Fruit fly (Drosophila melanogaster) whole organism, embryonic: Measurements from ENCODE around the gene Nf-YA.

ENCODE experiments used
- ATbp ChIP-seq: fragments of 200-800 bp; sonication (Bioruptor generic); optimal IDR thresholded peaks from 2 replicates; lab custom pipeline; 2017; ENCODE audit warnings: missing biosample characterization, mild to moderate bottlenecking, missing genetic modification characterization, missing genetic modification reagents
- B-H2 ChIP-seq: fragments of 200-800 bp; sonication (Bioruptor generic); optimal IDR thresholded peaks from 2 replicates; lab custom pipeline; 2018; ENCODE audit warnings: missing biosample characterization, mild to moderate bottlenecking, missing genetic modification characterization
- Bdp1 ChIP-seq: fragments of 200-800 bp; sonication (Bioruptor generic); optimal IDR thresholded peaks from 3 replicates; lab custom pipeline; 2016; ENCODE audit warnings: missing biosample characterization, missing genetic modification characterization
- Blimp-1 ChIP-seq: fragments of 200-800 bp; sonication (Bioruptor generic); optimal IDR thresholded peaks from 3 replicates; lab custom pipeline; 2018; ENCODE audit warnings: missing biosample characterization, missing genetic modification characterization, mild to moderate bottlenecking, moderate library complexity, missing genetic modification reagents
- CG10565 ChIP-seq: fragments of 200-800 bp; sonication (Bioruptor generic); optimal IDR thresholded peaks from 3 replicates; lab custom pipeline; 2016; ENCODE audit warnings: missing biosample characterization, mild to moderate bottlenecking, missing genetic modification characterization
- CG10654 ChIP-seq: fragments of 200-800 bp; sonication (Bioruptor generic); optimal IDR thresholded peaks from 2 replicates; lab custom pipeline; 2016; ENCODE audit warnings: missing biosample characterization, missing genetic modification characterization
- CG11398 ChIP-seq: fragments of 200-800 bp; sonication (Bioruptor generic); optimal IDR thresholded peaks from 2 replicates; lab custom pipeline; 2016; ENCODE audit warnings: missing biosample characterization, missing genetic modification characterization
- CG12769 ChIP-seq: fragments of 200-800 bp; sonication (Bioruptor generic); optimal IDR thresholded peaks from 2 replicates; lab custom pipeline; 2019; ENCODE audit warnings: missing biosample characterization, mild to moderate bottlenecking, missing genetic modification characterization, moderate library complexity
- CG13624 ChIP-seq: fragments of 200-800 bp; sonication (Bioruptor generic); optimal IDR thresholded peaks from 2 replicates; lab custom pipeline; 2016; ENCODE audit warnings: missing biosample characterization, missing genetic modification characterization
- CG13775 ChIP-seq: fragments of 200-800 bp; sonication (Bioruptor generic); optimal IDR thresholded peaks from 3 replicates; lab custom pipeline; 2017; ENCODE audit warnings: missing biosample characterization, mild to moderate bottlenecking, missing genetic modification characterization
- CG14860 ChIP-seq: fragments of 200-800 bp; sonication (Bioruptor generic); IDR thresholded peaks from 3 replicates; pipeline ENCODE4 v1.3.6; 2022; ENCODE audit warnings: missing biosample characterization, missing genetic modification characterization; ENCODE audit not compliant: partially characterized antibody
- CG1529 ChIP-seq: fragments of 200-800 bp; sonication (Bioruptor generic); optimal IDR thresholded peaks from 3 replicates; lab custom pipeline; 2018; ENCODE audit warnings: missing biosample characterization, missing genetic modification characterization
- CG15479 ChIP-seq: fragments of 200-800 bp; sonication (Bioruptor generic); optimal IDR thresholded peaks from 3 replicates; lab custom pipeline; 2019; ENCODE audit warnings: missing biosample characterization, mild to moderate bottlenecking, missing genetic modification characterization, moderate library complexity
- CG3726 ChIP-seq: fragments of 200-800 bp; sonication (Bioruptor generic); IDR thresholded peaks from 3 replicates; pipeline ENCODE4, ENCODE4 v1.3.6; 2022; ENCODE audit warnings: missing biosample characterization, missing genetic modification characterization
- CG4360 ChIP-seq: fragments of 200-800 bp; sonication (Bioruptor generic); IDR thresholded peaks from 2 replicates; pipeline ENCODE4 v1.3.6; 2022; ENCODE audit warnings: missing biosample characterization, missing genetic modification characterization
- CG6654 ChIP-seq: fragments of 200-800 bp; sonication (Bioruptor generic); optimal IDR thresholded peaks from 2 replicates; lab custom pipeline; 2017; ENCODE audit warnings: missing biosample characterization, mild to moderate bottlenecking, missing genetic modification characterization
- CG8290 ChIP-seq, 3 experiments: fragments of 200-800 bp; sonication (Bioruptor generic); optimal IDR thresholded peaks; 2 replicates each; lab custom pipeline; 2016 to 2019; ENCODE audit warnings: missing biosample characterization in 3 of 3, missing genetic modification characterization in 3 of 3, mild to moderate bottlenecking in 2 of 3, moderate library complexity in 1 of 3
- CG9817 ChIP-seq: fragments of 200-800 bp; sonication (Bioruptor generic); optimal IDR thresholded peaks from 2 replicates; lab custom pipeline; 2018; ENCODE audit warnings: missing biosample characterization, mild to moderate bottlenecking, missing genetic modification characterization, moderate library complexity
- CHES-1-like ChIP-seq: fragments of 200-800 bp; sonication (Bioruptor generic); optimal IDR thresholded peaks from 2 replicates; lab custom pipeline; 2016; ENCODE audit warnings: missing biosample characterization, missing genetic modification characterization
- Dbx ChIP-seq: fragments of 200-800 bp; sonication (Bioruptor generic); IDR thresholded peaks from 3 replicates; pipeline ENCODE4 v1.3.6; 2022; ENCODE audit warnings: missing biosample characterization, missing genetic modification characterization
- E2f2 ChIP-seq: fragments of 200-800 bp; sonication (Bioruptor generic); IDR thresholded peaks from 2 replicates; pipeline ENCODE4 v1.3.6; 2022; ENCODE audit warnings: missing biosample characterization, missing genetic modification characterization
- ERR ChIP-seq: fragments of 200-800 bp; sonication (Bioruptor generic); optimal IDR thresholded peaks from 2 replicates; lab custom pipeline; 2016; ENCODE audit warnings: missing biosample characterization, missing genetic modification characterization
- Elba2 ChIP-seq: fragments of 200-800 bp; sonication (Bioruptor generic); optimal IDR thresholded peaks from 3 replicates; lab custom pipeline; 2016; ENCODE audit warnings: missing biosample characterization, missing genetic modification characterization
- Ets97D ChIP-seq: fragments of 200-800 bp; sonication (Bioruptor generic); optimal IDR thresholded peaks from 3 replicates; lab custom pipeline; 2016; ENCODE audit warnings: missing biosample characterization, missing genetic modification characterization
- HmgZ ChIP-seq: fragments of 200-800 bp; sonication (Bioruptor generic); optimal IDR thresholded peaks from 2 replicates; lab custom pipeline; 2018; ENCODE audit warnings: missing biosample characterization, mild to moderate bottlenecking, missing genetic modification characterization
- Hr51 ChIP-seq, 2 experiments: fragments of 200-800 bp; sonication (Bioruptor generic); optimal IDR thresholded peaks; 2 replicates in 1 of 2; 3 replicates in 1 of 2; lab custom pipeline; 2016 to 2018; ENCODE audit warnings: missing biosample characterization in 2 of 2, missing genetic modification characterization in 2 of 2, mild to moderate bottlenecking in 1 of 2, moderate library complexity in 1 of 2
- Mes4 ChIP-seq: fragments of 200-800 bp; sonication (Bioruptor generic); optimal IDR thresholded peaks from 2 replicates; lab custom pipeline; 2016; ENCODE audit warnings: missing biosample characterization, missing genetic modification characterization
- NK7.1 ChIP-seq: fragments of 200-800 bp; sonication (Bioruptor generic); optimal IDR thresholded peaks from 3 replicates; lab custom pipeline; 2016; ENCODE audit warnings: missing biosample characterization, missing genetic modification characterization
- Pdp1 ChIP-seq, 2 experiments: fragments of 200-800 bp; sonication (Bioruptor generic); optimal IDR thresholded peaks; 3 replicates each; lab custom pipeline; 2016; ENCODE audit warnings: missing biosample characterization in 2 of 2, missing genetic modification characterization in 2 of 2, mild to moderate bottlenecking in 1 of 2, moderate library complexity in 1 of 2
- Ssrp ChIP-seq: fragments of 200-800 bp; sonication (Bioruptor generic); optimal IDR thresholded peaks from 2 replicates; lab custom pipeline; 2018; ENCODE audit warnings: missing biosample characterization, mild to moderate bottlenecking, missing genetic modification characterization, moderate library complexity
- Xrp1 ChIP-seq: fragments of 200-800 bp; sonication (Bioruptor generic); IDR thresholded peaks from 2 replicates; pipeline ENCODE4 v1.3.6; 2022; ENCODE audit warnings: missing biosample characterization, missing genetic modification characterization
- YL-1 ChIP-seq: fragments of 200-800 bp; sonication (Bioruptor generic); optimal IDR thresholded peaks from 3 replicates; lab custom pipeline; 2017; ENCODE audit warnings: missing biosample characterization, mild to moderate bottlenecking, missing genetic modification characterization
- abd-A ChIP-seq: fragments of 200-800 bp; sonication (Bioruptor generic); optimal IDR thresholded peaks from 3 replicates; lab custom pipeline; 2019; ENCODE audit warnings: missing biosample characterization, mild to moderate bottlenecking, missing genetic modification characterization, moderate library complexity
- crc ChIP-seq: fragments of 200-800 bp; sonication (Bioruptor generic); optimal IDR thresholded peaks from 2 replicates; lab custom pipeline; 2016; ENCODE audit warnings: missing biosample characterization, missing genetic modification characterization
- crol ChIP-seq: fragments of 200-800 bp; sonication (Bioruptor generic); IDR thresholded peaks from 2 replicates; pipeline ENCODE4 v1.3.6; 2022; ENCODE audit warnings: missing biosample characterization, missing genetic modification characterization
- dati ChIP-seq: fragments of 200-800 bp; sonication (Bioruptor generic); IDR thresholded peaks from 2 replicates; pipeline ENCODE4 v1.3.6; 2022; ENCODE audit warnings: missing biosample characterization, missing genetic modification characterization
- ewg ChIP-seq: fragments of 200-800 bp; sonication (Bioruptor generic); optimal IDR thresholded peaks from 3 replicates; lab custom pipeline; 2017; ENCODE audit warnings: mild to moderate bottlenecking, missing biosample characterization, missing genetic modification reagents, missing genetic modification characterization
- fu2 ChIP-seq: fragments of 200-800 bp; sonication (Bioruptor generic); optimal IDR thresholded peaks from 2 replicates; lab custom pipeline; 2016; ENCODE audit warnings: missing biosample characterization, missing genetic modification characterization
- gce ChIP-seq: fragments of 200-800 bp; sonication (Bioruptor generic); IDR thresholded peaks from 3 replicates; pipeline ENCODE4 v1.3.6; 2022; ENCODE audit warnings: missing biosample characterization, missing genetic modification characterization
- hb ChIP-seq: fragments of 200-800 bp; sonication (Bioruptor generic); IDR thresholded peaks from 3 replicates; pipeline ENCODE4 v1.3.6; 2022; ENCODE audit warnings: missing biosample characterization, missing genetic modification characterization; ENCODE audit not compliant: partially characterized antibody
- hth ChIP-seq: fragments of >200 bp; optimal IDR thresholded peaks from 2 replicates; lab custom pipeline; 2017; ENCODE audit warnings: inconsistent platforms
- insv ChIP-seq, 2 experiments: fragments of 200-800 bp; sonication (Bioruptor generic); optimal IDR thresholded peaks; 3 replicates each; lab custom pipeline; 2016 to 2018; ENCODE audit warnings: missing biosample characterization in 2 of 2, missing genetic modification characterization in 2 of 2
- klu ChIP-seq: fragments of 200-800 bp; sonication (Bioruptor generic); IDR thresholded peaks from 2 replicates; pipeline ENCODE4 v1.3.6; 2022; ENCODE audit warnings: missing biosample characterization, missing genetic modification characterization
- nmo ChIP-seq: fragments of 200-800 bp; sonication (Bioruptor generic); optimal IDR thresholded peaks from 2 replicates; lab custom pipeline; 2018; ENCODE audit warnings: missing biosample characterization, mild to moderate bottlenecking, missing genetic modification characterization, moderate library complexity
- prd ChIP-seq, 3 experiments: fragments of >200 bp in 2 of 3; fragments of 200-800 bp in 1 of 3; sonication (Bioruptor generic) in 1 of 3; optimal IDR thresholded peaks in 2 of 3; IDR thresholded peaks in 1 of 3; 2 replicates in 2 of 3; 3 replicates in 1 of 3; pipeline versions ENCODE4 v1.3.6 to Lab custom; 2017 to 2022; ENCODE audit warnings: missing biosample characterization in 1 of 3, missing genetic modification characterization in 1 of 3
- schlank ChIP-seq: fragments of 200-800 bp; sonication (Bioruptor generic); optimal IDR thresholded peaks from 2 replicates; lab custom pipeline; 2018; ENCODE audit warnings: missing biosample characterization, mild to moderate bottlenecking, missing genetic modification characterization
- sr ChIP-seq: fragments of 200-800 bp; sonication (Bioruptor generic); IDR thresholded peaks from 3 replicates; pipeline ENCODE4 v1.3.6; 2022; ENCODE audit warnings: missing biosample characterization, missing genetic modification characterization
- tio ChIP-seq: fragments of 200-800 bp; sonication (Bioruptor generic); optimal IDR thresholded peaks from 2 replicates; lab custom pipeline; 2017; ENCODE audit warnings: missing biosample characterization, missing genetic modification characterization, inconsistent platforms
- ttk ChIP-seq: fragments of 200-800 bp; sonication (Bioruptor generic); IDR thresholded peaks from 2 replicates; pipeline ENCODE4 v2.1.2; 2022; ENCODE audit warnings: missing biosample characterization, missing genetic modification characterization
- usp ChIP-seq: fragments of >200 bp; optimal IDR thresholded peaks from 2 replicates; lab custom pipeline; 2017; ENCODE audit warnings: missing biosample characterization, missing genetic modification characterization

Gene Nf-YA

dm6 chr3L:9455819-9456388 lies 13.8 kb upstream of the Nf-YA start, which contains the start of the genes phol and CG3552 (continued):
- TF ChIP-seq sr (no peak), CG10654 (GFP tag; lab: Kevin White, UChicago) (no peak), ewg (peak; percentile 66), CG13775 (GFP tag; lab: Kevin White, UChicago) (no peak), Ssrp (tag; lab: Kevin White, UChicago) (no peak), ERR (GFP tag; lab: Kevin White, UChicago) (no peak), CHES-1-like (peak; percentile 17), B-H2 (GFP tag; lab: Kevin White, UChicago) (peak; percentile 28), insv (GFP tag; optimal IDR thresholded peaks at IDR 0.05; lab: Kevin White, UChicago) (peak in 1 of 2 experiments; percentile 17), CG13624 (GFP tag; lab: Kevin White, UChicago) (peak; percentile 88), Ets97D (GFP tag; lab: Kevin White, UChicago) (peak; percentile 41), gce (GFP tag; lab: Robert Waterston, UW) (no peak), Blimp-1 (no peak), CG14860 (GFP tag; lab: Robert Waterston, UW) (peak; percentile 52; the same call in 2 of the 3 replicates), NK7.1 (no peak), CG10565 (no peak), CG15479 (GFP tag; lab: Kevin White, UChicago) (peak; percentile 83), CG3726 (no peak), YL-1 (peak; percentile 79), Xrp1 (GFP tag; lab: Robert Waterston, UW) (no peak), ATbp (GFP tag; lab: Kevin White, UChicago) (no peak), Elba2 (GFP tag; lab: Kevin White, UChicago) (no peak), Hr51 (GFP tag; optimal IDR thresholded peaks at IDR 0.05; lab: Kevin White, UChicago) (no peak), klu (no peak), Dbx (GFP tag; lab: Robert Waterston, UW) (no peak), CG1529 (GFP tag; lab: Kevin White, UChicago) (no peak), prd (optimal IDR thresholded peaks at IDR 0.05; lab: Kevin White, UChicago) (no peak), prd (GFP tag; IDR thresholded peaks at IDR 0.05; lab: Robert Waterston, UW) (no peak), HmgZ (tag; lab: Kevin White, UChicago) (peak; percentile 3), dati (GFP tag; lab: Robert Waterston, UW) (no peak), CG12769 (peak; percentile 10), E2f2 (GFP tag; lab: Robert Waterston, UW) (peak; percentile 66), fu2 (peak; percentile 18), crc (no peak), usp (GFP tag; lab: Kevin White, UChicago) (no peak), CG4360 (GFP tag; lab: Robert Waterston, UW) (no peak), Pdp1 (GFP tag; optimal IDR thresholded peaks at IDR 0.05; lab: Kevin White, UChicago) (peak in 1 of 2 experiments; percentile 31), tio (GFP tag; lab: Kevin White, UChicago) (no peak), abd-A (peak; percentile 61), Bdp1 (GFP tag; lab: Kevin White, UChicago) (no peak), Mes4 (GFP tag; lab: Kevin White, UChicago) (no peak), hth (lab: Kevin White, UChicago) (no peak), nmo (GFP tag; lab: Kevin White, UChicago) (peak; percentile 30), crol (peak; percentile 25; the same call in 1 of the 2 replicates), hb (GFP tag; lab: Robert Waterston, UW) (peak; percentile 45; the same call in 1 of the 3 replicates), CG8290 (GFP tag; optimal IDR thresholded peaks at IDR 0.05; lab: Kevin White, UChicago) (no peak), CG8290 (tag; optimal IDR thresholded peaks at IDR 0.05; lab: Kevin White, UChicago) (no peak), schlank (tag; lab: Kevin White, UChicago) (no peak), CG9817 (tag; lab: Kevin White, UChicago) (no peak), CG6654 (no peak), CG11398 (GFP tag; lab: Kevin White, UChicago) (no peak), ttk (GFP tag; lab: Robert Waterston, UW) (no peak)
